Fruit fly (Drosophila melanogaster) whole organism, embryonic: Measurements from ENCODE around the gene CG14229.

Experiments
- Ada2b ChIP-seq: fragments of 200-800 bp; sonication (Bioruptor generic); IDR thresholded peaks from 2 replicates; pipeline ENCODE4 v1.3.6; 2022; ENCODE audit warnings: missing biosample characterization, missing genetic modification characterization
- Atf-2 ChIP-seq: fragments of 200-800 bp; sonication (Bioruptor generic); optimal IDR thresholded peaks from 2 replicates; lab custom pipeline; 2016; ENCODE audit warnings: missing biosample characterization, missing genetic modification characterization
- B-H2 ChIP-seq: fragments of 200-800 bp; sonication (Bioruptor generic); optimal IDR thresholded peaks from 2 replicates; lab custom pipeline; 2018; ENCODE audit warnings: missing biosample characterization, mild to moderate bottlenecking, missing genetic modification characterization
- CG10209 ChIP-seq: fragments of 200-800 bp; sonication (Bioruptor generic); optimal IDR thresholded peaks from 3 replicates; lab custom pipeline; 2017; ENCODE audit warnings: missing biosample characterization, mild to moderate bottlenecking, missing genetic modification characterization, missing genetic modification reagents
- CG11504 ChIP-seq: fragments of 200-800 bp; sonication (Bioruptor generic); optimal IDR thresholded peaks from 3 replicates; lab custom pipeline; 2019; ENCODE audit warnings: missing biosample characterization, mild to moderate bottlenecking, missing genetic modification characterization, moderate library complexity
- CG11723 ChIP-seq: fragments of 200-800 bp; sonication (Bioruptor generic); optimal IDR thresholded peaks from 2 replicates; lab custom pipeline; 2017; ENCODE audit warnings: missing biosample characterization, mild to moderate bottlenecking, missing genetic modification characterization
- CG12155 ChIP-seq: fragments of 200-800 bp; sonication (Bioruptor generic); optimal IDR thresholded peaks from 3 replicates; lab custom pipeline; 2016; ENCODE audit warnings: missing biosample characterization, missing genetic modification characterization
- CG12659 ChIP-seq: fragments of 200-800 bp; sonication (Bioruptor generic); optimal IDR thresholded peaks from 3 replicates; lab custom pipeline; 2017; ENCODE audit warnings: mild to moderate bottlenecking, missing biosample characterization, missing genetic modification reagents, missing genetic modification characterization
- CG12744 ChIP-seq: fragments of 200-800 bp; sonication (Bioruptor generic); optimal IDR thresholded peaks from 2 replicates; lab custom pipeline; 2016; ENCODE audit warnings: missing biosample characterization, missing genetic modification characterization
- CG17328 ChIP-seq: fragments of 200-800 bp; sonication (Bioruptor generic); IDR thresholded peaks from 2 replicates; pipeline ENCODE4 v1.3.6; 2022; ENCODE audit warnings: missing biosample characterization, missing genetic modification characterization
- CG1832 ChIP-seq: fragments of 200-800 bp; sonication (Bioruptor generic); optimal IDR thresholded peaks from 2 replicates; lab custom pipeline; 2017; ENCODE audit warnings: missing biosample characterization, mild to moderate bottlenecking, missing genetic modification characterization, inconsistent platforms
- CG18476 ChIP-seq: fragments of 200-800 bp; sonication (Bioruptor generic); optimal IDR thresholded peaks from 2 replicates; lab custom pipeline; 2016; ENCODE audit warnings: missing biosample characterization, mild to moderate bottlenecking, missing genetic modification characterization
- CG18764 ChIP-seq: fragments of 200-800 bp; sonication (Bioruptor generic); optimal IDR thresholded peaks from 3 replicates; lab custom pipeline; 2016; ENCODE audit warnings: missing biosample characterization, missing genetic modification characterization
- CG2678 ChIP-seq: fragments of 200-800 bp; sonication (Bioruptor generic); optimal IDR thresholded peaks from 3 replicates; lab custom pipeline; 2019; ENCODE audit warnings: missing biosample characterization, mild to moderate bottlenecking, missing genetic modification characterization, moderate library complexity
- CG30020 ChIP-seq: fragments of 200-800 bp; optimal IDR thresholded peaks from 2 replicates; lab custom pipeline; 2019; ENCODE audit warnings: missing biosample characterization, mild to moderate bottlenecking, missing genetic modification characterization, moderate library complexity
- CG3407 ChIP-seq: fragments of 200-800 bp; sonication (Bioruptor generic); optimal IDR thresholded peaks from 2 replicates; lab custom pipeline; 2018; ENCODE audit warnings: missing biosample characterization, mild to moderate bottlenecking, missing genetic modification characterization
- CG4360 ChIP-seq: fragments of 200-800 bp; sonication (Bioruptor generic); IDR thresholded peaks from 2 replicates; pipeline ENCODE4 v1.3.6; 2022; ENCODE audit warnings: missing biosample characterization, missing genetic modification characterization
- CG5245 ChIP-seq: fragments of 200-800 bp; sonication (Bioruptor generic); optimal IDR thresholded peaks from 3 replicates; lab custom pipeline; 2016; ENCODE audit warnings: missing biosample characterization, missing genetic modification characterization
- CG6813 ChIP-seq: fragments of 200-800 bp; sonication (Bioruptor generic); optimal IDR thresholded peaks from 2 replicates; lab custom pipeline; 2017; ENCODE audit warnings: missing biosample characterization, missing genetic modification characterization, mild to moderate bottlenecking, moderate library complexity, missing genetic modification reagents
- CG7357 ChIP-seq: fragments of 200-800 bp; sonication (Bioruptor generic); IDR thresholded peaks from 3 replicates; pipeline ENCODE4 v1.3.6; 2022; ENCODE audit warnings: missing biosample characterization, missing genetic modification characterization
- CHES-1-like ChIP-seq: fragments of 200-800 bp; sonication (Bioruptor generic); optimal IDR thresholded peaks from 2 replicates; lab custom pipeline; 2016; ENCODE audit warnings: missing biosample characterization, missing genetic modification characterization
- CoRest ChIP-seq: fragments of 200-800 bp; sonication (Bioruptor generic); optimal IDR thresholded peaks from 3 replicates; lab custom pipeline; 2018; ENCODE audit warnings: missing biosample characterization, mild to moderate bottlenecking, missing genetic modification characterization, moderate library complexity
- D19B ChIP-seq: fragments of 200-800 bp; sonication (Bioruptor generic); optimal IDR thresholded peaks from 2 replicates; lab custom pipeline; 2017; ENCODE audit warnings: missing biosample characterization, mild to moderate bottlenecking, missing genetic modification characterization
- Deaf1 ChIP-seq: fragments of 200-800 bp; optimal IDR thresholded peaks from 3 replicates; lab custom pipeline; 2019; ENCODE audit warnings: missing biosample characterization, mild to moderate bottlenecking, missing genetic modification characterization, moderate library complexity
- Dfd ChIP-seq, 2 experiments: fragments of >200 bp; optimal IDR thresholded peaks; 2 replicates each; lab custom pipeline; 2017; ENCODE audit warnings: missing biosample characterization in 2 of 2, missing genetic modification characterization in 2 of 2
- Dp ChIP-seq: fragments of 200-800 bp; sonication (Bioruptor generic); optimal IDR thresholded peaks from 2 replicates; lab custom pipeline; 2018; ENCODE audit warnings: missing biosample characterization, mild to moderate bottlenecking, missing genetic modification characterization, moderate library complexity
- E2f1 ChIP-seq: fragments of 200-800 bp; sonication (Bioruptor generic); IDR thresholded peaks from 2 replicates; pipeline ENCODE4 v1.3.6; 2022; ENCODE audit warnings: missing biosample characterization, missing genetic modification characterization
- Jarid2 ChIP-seq: fragments of 200-800 bp; sonication (Bioruptor generic); optimal IDR thresholded peaks from 3 replicates; lab custom pipeline; 2017; ENCODE audit warnings: mild to moderate bottlenecking, missing biosample characterization, missing genetic modification reagents, missing genetic modification characterization
- Mad ChIP-seq: fragments of 200-800 bp; sonication (Bioruptor generic); optimal IDR thresholded peaks from 2 replicates; lab custom pipeline; 2016; ENCODE audit warnings: missing biosample characterization, missing genetic modification characterization
- Max ChIP-seq: fragments of 200-800 bp; sonication (Bioruptor generic); optimal IDR thresholded peaks from 2 replicates; lab custom pipeline; 2016; ENCODE audit warnings: missing biosample characterization, mild to moderate bottlenecking, missing genetic modification characterization
- NFAT ChIP-seq: fragments of 200-800 bp; sonication (Bioruptor generic); IDR thresholded peaks from 2 replicates; pipeline ENCODE4 v1.3.6; 2022; ENCODE audit warnings: missing biosample characterization, missing genetic modification characterization
- Nf-YA ChIP-seq: fragments of 200-800 bp; sonication (Bioruptor generic); IDR thresholded peaks from 2 replicates; pipeline ENCODE4 v1.3.6; 2022; ENCODE audit warnings: missing biosample characterization, missing genetic modification characterization
- PHDP ChIP-seq: fragments of 200-800 bp; sonication (Bioruptor generic); optimal IDR thresholded peaks from 3 replicates; lab custom pipeline; 2018; ENCODE audit warnings: missing biosample characterization, mild to moderate bottlenecking, missing genetic modification characterization, moderate library complexity
- Poxn ChIP-seq: fragments of 200-800 bp; sonication (Bioruptor generic); IDR thresholded peaks from 2 replicates; pipeline ENCODE4 v1.3.6; 2022; ENCODE audit warnings: missing biosample characterization, missing genetic modification characterization
- Sox102F ChIP-seq: fragments of 200-800 bp; sonication (Bioruptor generic); optimal IDR thresholded peaks from 2 replicates; lab custom pipeline; 2018; ENCODE audit warnings: missing biosample characterization, mild to moderate bottlenecking, missing genetic modification characterization, moderate library complexity
- abd-A ChIP-seq: fragments of 200-800 bp; sonication (Bioruptor generic); optimal IDR thresholded peaks from 3 replicates; lab custom pipeline; 2019; ENCODE audit warnings: missing biosample characterization, mild to moderate bottlenecking, missing genetic modification characterization, moderate library complexity
- esg ChIP-seq: fragments of 200-800 bp; sonication (Bioruptor generic); conservative IDR thresholded peaks from 2 replicates; pipeline ENCODE4 v1.3.6; 2022; ENCODE audit warnings: missing biosample characterization, missing genetic modification characterization
- eyg ChIP-seq: fragments of 200-800 bp; sonication (Bioruptor generic); optimal IDR thresholded peaks from 3 replicates; lab custom pipeline; 2016; ENCODE audit warnings: missing biosample characterization, missing genetic modification characterization
- fu2 ChIP-seq: fragments of 200-800 bp; sonication (Bioruptor generic); optimal IDR thresholded peaks from 2 replicates; lab custom pipeline; 2016; ENCODE audit warnings: missing biosample characterization, missing genetic modification characterization
- gcm2 ChIP-seq: fragments of 200-800 bp; sonication (Bioruptor generic); optimal IDR thresholded peaks from 2 replicates; lab custom pipeline; 2016; ENCODE audit warnings: missing biosample characterization, missing genetic modification characterization
- gem ChIP-seq: fragments of 200-800 bp; sonication (Bioruptor generic); optimal IDR thresholded peaks from 2 replicates; lab custom pipeline; 2019; ENCODE audit warnings: missing biosample characterization, mild to moderate bottlenecking, missing genetic modification characterization, moderate library complexity
- grau ChIP-seq: fragments of 200-800 bp; optimal IDR thresholded peaks from 3 replicates; lab custom pipeline; 2019; ENCODE audit warnings: missing biosample characterization, mild to moderate bottlenecking, missing genetic modification characterization, moderate library complexity
- grn ChIP-seq: fragments of 200-800 bp; sonication (Bioruptor generic); optimal IDR thresholded peaks from 3 replicates; lab custom pipeline; 2017; ENCODE audit warnings: missing biosample characterization, missing genetic modification characterization
- inv ChIP-seq: fragments of 200-800 bp; sonication (Bioruptor generic); IDR thresholded peaks from 2 replicates; pipeline ENCODE4 v1.3.6; 2022; ENCODE audit warnings: missing biosample characterization, missing genetic modification characterization; ENCODE audit not compliant: partially characterized antibody
- mam ChIP-seq: fragments of 200-800 bp; sonication (Bioruptor generic); optimal IDR thresholded peaks from 3 replicates; lab custom pipeline; 2016; ENCODE audit warnings: missing biosample characterization, missing genetic modification characterization
- mld ChIP-seq: fragments of 200-800 bp; sonication (Bioruptor generic); IDR thresholded peaks from 3 replicates; pipeline ENCODE4 v1.3.6; 2022; ENCODE audit warnings: missing biosample characterization, missing genetic modification characterization; ENCODE audit not compliant: partially characterized antibody
- stc ChIP-seq: fragments of 200-800 bp; sonication (Bioruptor generic); IDR thresholded peaks from 2 replicates; pipeline ENCODE4 v1.3.6; 2022; ENCODE audit warnings: missing biosample characterization, missing genetic modification characterization
- sug ChIP-seq: fragments of 200-800 bp; optimal IDR thresholded peaks from 2 replicates; lab custom pipeline; 2019; ENCODE audit warnings: missing biosample characterization, mild to moderate bottlenecking, missing genetic modification characterization, moderate library complexity
- tll ChIP-seq, 2 experiments: fragments of 200-800 bp in 1 of 2; fragments of >200 bp in 1 of 2; sonication (Bioruptor generic) in 1 of 2; optimal IDR thresholded peaks; 2 replicates each; lab custom pipeline; 2017 to 2019; ENCODE audit warnings: missing biosample characterization in 2 of 2, missing genetic modification characterization in 2 of 2, mild to moderate bottlenecking in 1 of 2, moderate library complexity in 1 of 2
- wdn ChIP-seq: fragments of 200-800 bp; sonication (Bioruptor generic); IDR thresholded peaks from 2 replicates; pipeline ENCODE4 v1.3.6; 2022; ENCODE audit warnings: missing biosample characterization, missing genetic modification characterization

CG14229 gene

dm6 chrX:19666991-19667409 lies 28.1 kb downstream of the CG14229 start, which contains the start of gene Zw (continued):
- TF ChIP-seq Nf-YA (GFP tag; lab: Robert Waterston, UW) (no peak), stc (GFP tag; lab: Robert Waterston, UW) (no peak), Dp (no peak), PHDP (tag; lab: Kevin White, UChicago) (peak; percentile 19), CG2678 (tag; lab: Kevin White, UChicago) (peak; percentile 57), CG7357 (GFP tag; lab: Robert Waterston, UW) (peak; percentile 46; the same call in 1 of the 3 replicates), CG3407 (no peak), CoRest (tag; lab: Kevin White, UChicago) (peak; percentile 43), Atf-2 (GFP tag; lab: Kevin White, UChicago) (peak; percentile 15), CG18476 (GFP tag; lab: Kevin White, UChicago) (peak; percentile 14), mam (GFP tag; lab: Kevin White, UChicago) (peak; percentile 61), D19B (GFP tag; lab: Kevin White, UChicago) (peak; percentile 30), inv (GFP tag; lab: Robert Waterston, UW) (peak; percentile 42), Deaf1 (tag; lab: Kevin White, UChicago) (peak; percentile 65), mld (GFP tag; lab: Robert Waterston, UW) (no peak), Max (GFP tag; lab: Kevin White, UChicago) (no peak), grau (tag; lab: Kevin White, UChicago) (peak; percentile 45), gem (tag; lab: Kevin White, UChicago) (peak; percentile 59), NFAT (peak; percentile 81), Mad (GFP tag; lab: Kevin White, UChicago) (no peak), B-H2 (GFP tag; lab: Kevin White, UChicago) (peak; percentile 48), CG11723 (GFP tag; lab: Kevin White, UChicago) (no peak), Poxn (GFP tag; lab: Robert Waterston, UW) (no peak), esg (GFP tag; lab: Robert Waterston, UW) (peak; percentile 48), CHES-1-like (GFP tag; lab: Kevin White, UChicago) (no peak), E2f1 (GFP tag; lab: Robert Waterston, UW) (peak; percentile 38; the same call in 1 of the 2 replicates), CG18764 (peak; percentile 11), CG12155 (GFP tag; lab: Kevin White, UChicago) (peak; percentile 19), CG10209 (GFP tag; lab: Kevin White, UChicago) (no peak), Sox102F (GFP tag; lab: Kevin White, UChicago) (peak; percentile 26), gcm2 (GFP tag; lab: Kevin White, UChicago) (no peak), CG5245 (peak; percentile 19), sug (tag; lab: Kevin White, UChicago) (peak; percentile 62), CG4360 (GFP tag; lab: Robert Waterston, UW) (peak; percentile 80), Dfd (GFP tag; optimal IDR thresholded peaks at IDR 0.05; lab: Kevin White, UChicago) (no peak), CG17328 (GFP tag; lab: Robert Waterston, UW) (peak; percentile 37; the same call in 1 of the 2 replicates), Jarid2 (GFP tag; lab: Kevin White, UChicago) (no peak), Ada2b (GFP tag; lab: Robert Waterston, UW) (peak; percentile 48; the same call in 1 of the 2 replicates), fu2 (GFP tag; lab: Kevin White, UChicago) (peak; percentile 30), grn (GFP tag; lab: Kevin White, UChicago) (no peak), CG12659 (GFP tag; lab: Kevin White, UChicago) (no peak), CG11504 (tag; lab: Kevin White, UChicago) (peak; percentile 35), CG1832 (GFP tag; lab: Kevin White, UChicago) (no peak), wdn (GFP tag; lab: Robert Waterston, UW) (0 out of 2 replicates have a peak, but pooled peaks have one; percentile 28), abd-A (tag; lab: Kevin White, UChicago) (no peak), CG6813 (GFP tag; lab: Kevin White, UChicago) (no peak), eyg (GFP tag; lab: Kevin White, UChicago) (no peak), tll (GFP tag; optimal IDR thresholded peaks at IDR 0.05; lab: Kevin White, UChicago) (no peak), CG12744 (GFP tag; lab: Kevin White, UChicago) (peak; percentile 36), CG30020 (tag; lab: Kevin White, UChicago) (no peak)
